Fruit fly (Drosophila melanogaster) whole organism, embryonic: ENCODE results near the gene tbrd-1.
A peak's percentile ranks its signal among the peaks of the same experiment; 100 is the strongest.

Experiments used
- Antp ChIP-seq: fragments of 200-800 bp; sonication (Bioruptor generic); optimal IDR thresholded peaks from 3 replicates; lab custom pipeline; 2016; ENCODE audit warnings: missing biosample characterization, missing genetic modification characterization
- Bgb ChIP-seq: fragments of 200-800 bp; sonication (Bioruptor generic); IDR thresholded peaks from 2 replicates; pipeline ENCODE4 v1.3.6; 2022; ENCODE audit warnings: missing biosample characterization, missing genetic modification characterization; ENCODE audit not compliant: partially characterized antibody
- CG10366 ChIP-seq: fragments of 200-800 bp; sonication (Bioruptor generic); IDR thresholded peaks from 2 replicates; pipeline ENCODE4 v1.3.6; 2022; ENCODE audit warnings: missing biosample characterization, missing genetic modification characterization
- CG10654 ChIP-seq: fragments of 200-800 bp; sonication (Bioruptor generic); optimal IDR thresholded peaks from 2 replicates; lab custom pipeline; 2016; ENCODE audit warnings: missing biosample characterization, missing genetic modification characterization
- CG12071 ChIP-seq: fragments of 200-800 bp; sonication (Bioruptor generic); optimal IDR thresholded peaks from 3 replicates; lab custom pipeline; 2018; ENCODE audit warnings: missing biosample characterization, mild to moderate bottlenecking, missing genetic modification characterization
- CG12219 ChIP-seq: fragments of 200-800 bp; sonication (Bioruptor generic); optimal IDR thresholded peaks from 3 replicates; lab custom pipeline; 2018; ENCODE audit warnings: missing biosample characterization, mild to moderate bottlenecking, missing genetic modification characterization
- CG13123 ChIP-seq: fragments of 200-800 bp; sonication (Bioruptor generic); optimal IDR thresholded peaks from 2 replicates; lab custom pipeline; 2016; ENCODE audit warnings: missing biosample characterization, missing genetic modification characterization
- CG13775 ChIP-seq: fragments of 200-800 bp; sonication (Bioruptor generic); optimal IDR thresholded peaks from 3 replicates; lab custom pipeline; 2017; ENCODE audit warnings: missing biosample characterization, mild to moderate bottlenecking, missing genetic modification characterization
- CG14860 ChIP-seq: fragments of 200-800 bp; sonication (Bioruptor generic); IDR thresholded peaks from 3 replicates; pipeline ENCODE4 v1.3.6; 2022; ENCODE audit warnings: missing biosample characterization, missing genetic modification characterization; ENCODE audit not compliant: partially characterized antibody
- CG16813 ChIP-seq: fragments of 200-800 bp; sonication (Bioruptor generic); IDR thresholded peaks from 3 replicates; pipeline ENCODE4 v1.3.6; 2022; ENCODE audit warnings: missing biosample characterization, missing genetic modification characterization; ENCODE audit not compliant: partially characterized antibody
- CG17912 ChIP-seq: fragments of 200-800 bp; sonication (Bioruptor generic); optimal IDR thresholded peaks from 2 replicates; lab custom pipeline; 2018; ENCODE audit warnings: missing biosample characterization, mild to moderate bottlenecking, missing genetic modification characterization
- CG32532 ChIP-seq: fragments of 200-800 bp; sonication (Bioruptor generic); IDR thresholded peaks from 2 replicates; pipeline ENCODE4 v1.3.6; 2022; ENCODE audit warnings: missing biosample characterization, missing genetic modification characterization
- CG32767 ChIP-seq: fragments of 200-800 bp; sonication (Bioruptor generic); IDR thresholded peaks from 2 replicates; pipeline ENCODE4 v1.3.6; 2022; ENCODE audit warnings: missing biosample characterization, missing genetic modification characterization
- CG4617 ChIP-seq: fragments of 200-800 bp; sonication (Bioruptor generic); optimal IDR thresholded peaks from 3 replicates; lab custom pipeline; 2016; ENCODE audit warnings: missing biosample characterization, missing genetic modification characterization, borderline replicate concordance
- CG6254 ChIP-seq: fragments of 200-800 bp; sonication (Bioruptor generic); optimal IDR thresholded peaks from 3 replicates; lab custom pipeline; 2017; ENCODE audit warnings: mild to moderate bottlenecking, missing biosample characterization, missing genetic modification reagents, missing genetic modification characterization
- CG8290 ChIP-seq, 3 experiments: fragments of 200-800 bp; sonication (Bioruptor generic); optimal IDR thresholded peaks; 2 replicates each; lab custom pipeline; 2016 to 2019; ENCODE audit warnings: missing biosample characterization in 3 of 3, missing genetic modification characterization in 3 of 3, mild to moderate bottlenecking in 2 of 3, moderate library complexity in 1 of 3
- CG8478 ChIP-seq: fragments of >200 bp; optimal IDR thresholded peaks from 2 replicates; lab custom pipeline; 2018
- CG8765 ChIP-seq: fragments of 200-800 bp; sonication (Bioruptor generic); IDR thresholded peaks from 2 replicates; pipeline ENCODE4 v1.3.6; 2022; ENCODE audit warnings: missing biosample characterization, missing genetic modification characterization
- CG9932 ChIP-seq: fragments of 200-800 bp; sonication (Bioruptor generic); IDR thresholded peaks from 2 replicates; pipeline ENCODE4 v1.3.6; 2022; ENCODE audit warnings: missing biosample characterization, missing genetic modification characterization
- CTCF ChIP-seq: fragments of 200-800 bp; sonication (Bioruptor generic); optimal IDR thresholded peaks from 2 replicates; lab custom pipeline; 2017; ENCODE audit warnings: missing biosample characterization, mild to moderate bottlenecking, missing genetic modification characterization, moderate library complexity
- Deaf1 ChIP-seq: fragments of 200-800 bp; optimal IDR thresholded peaks from 3 replicates; lab custom pipeline; 2019; ENCODE audit warnings: missing biosample characterization, mild to moderate bottlenecking, missing genetic modification characterization, moderate library complexity
- Hr51 ChIP-seq, 2 experiments: fragments of 200-800 bp; sonication (Bioruptor generic); optimal IDR thresholded peaks; 2 replicates in 1 of 2; 3 replicates in 1 of 2; lab custom pipeline; 2016 to 2018; ENCODE audit warnings: missing biosample characterization in 2 of 2, missing genetic modification characterization in 2 of 2, mild to moderate bottlenecking in 1 of 2, moderate library complexity in 1 of 2
- Kr ChIP-seq: fragments of 200-800 bp; sonication (Bioruptor generic); optimal IDR thresholded peaks from 2 replicates; lab custom pipeline; 2017; ENCODE audit warnings: missing biosample characterization, mild to moderate bottlenecking, missing genetic modification characterization
- Med ChIP-seq: fragments of 200-800 bp; sonication (Bioruptor generic); peaks from one replicate; lab custom pipeline; 2016; ENCODE audit warnings: missing biosample characterization, missing genetic modification characterization, mild to moderate bottlenecking, inconsistent platforms, moderate library complexity
- NC2α ChIP-seq: fragments of 200-800 bp; sonication (Bioruptor generic); optimal IDR thresholded peaks from 2 replicates; lab custom pipeline; 2016; ENCODE audit warnings: missing biosample characterization, missing genetic modification characterization
- Sox100B ChIP-seq: fragments of 200-800 bp; sonication (Bioruptor generic); optimal IDR thresholded peaks from 3 replicates; lab custom pipeline; 2018; ENCODE audit warnings: missing biosample characterization, mild to moderate bottlenecking, missing genetic modification characterization
- Trl ChIP-seq, 3 experiments: fragments of >200 bp in 2 of 3; fragments of 200-800 bp in 1 of 3; sonication (Bioruptor generic) in 1 of 3; optimal IDR thresholded peaks; 2 replicates in 1 of 3; 3 replicates in 2 of 3; lab custom pipeline; 2016 to 2017; ENCODE audit warnings: missing biosample characterization in 1 of 3, missing genetic modification characterization in 1 of 3
- abd-A ChIP-seq: fragments of 200-800 bp; sonication (Bioruptor generic); optimal IDR thresholded peaks from 3 replicates; lab custom pipeline; 2019; ENCODE audit warnings: missing biosample characterization, mild to moderate bottlenecking, missing genetic modification characterization, moderate library complexity
- amos ChIP-seq: fragments of 200-800 bp; sonication (Bioruptor generic); IDR thresholded peaks from 2 replicates; pipeline ENCODE4 v1.3.6; 2022; ENCODE audit warnings: missing biosample characterization, missing genetic modification characterization; ENCODE audit not compliant: partially characterized antibody
- ato ChIP-seq: fragments of 200-800 bp; sonication (Bioruptor generic); IDR thresholded peaks from 2 replicates; pipeline ENCODE4 v1.3.6; 2022; ENCODE audit warnings: missing biosample characterization, missing genetic modification characterization; ENCODE audit not compliant: partially characterized antibody
- cg ChIP-seq: fragments of 200-800 bp; sonication (Bioruptor generic); optimal IDR thresholded peaks from 3 replicates; lab custom pipeline; 2019; ENCODE audit warnings: missing biosample characterization, mild to moderate bottlenecking, missing genetic modification characterization, moderate library complexity
- chinmo ChIP-seq: fragments of 200-800 bp; sonication (Bioruptor generic); IDR thresholded peaks from 4 replicates; pipeline ENCODE4 v1.3.6; 2022; ENCODE audit warnings: missing biosample characterization, missing genetic modification characterization; ENCODE audit not compliant: partially characterized antibody
- chm ChIP-seq: fragments of 200-800 bp; sonication (Bioruptor generic); IDR thresholded peaks from 2 replicates; pipeline ENCODE4 v1.3.6; 2022; ENCODE audit warnings: missing biosample characterization, missing genetic modification characterization
- emc ChIP-seq: fragments of 200-800 bp; sonication (Bioruptor generic); optimal IDR thresholded peaks from 2 replicates; lab custom pipeline; 2016; ENCODE audit warnings: missing biosample characterization, missing genetic modification characterization
- ewg ChIP-seq: fragments of 200-800 bp; sonication (Bioruptor generic); optimal IDR thresholded peaks from 3 replicates; lab custom pipeline; 2017; ENCODE audit warnings: mild to moderate bottlenecking, missing biosample characterization, missing genetic modification reagents, missing genetic modification characterization
- grn ChIP-seq: fragments of 200-800 bp; sonication (Bioruptor generic); optimal IDR thresholded peaks from 3 replicates; lab custom pipeline; 2017; ENCODE audit warnings: missing biosample characterization, missing genetic modification characterization
- kni ChIP-seq: fragments of 200-800 bp; sonication (Bioruptor generic); optimal IDR thresholded peaks from 3 replicates; lab custom pipeline; 2017; ENCODE audit warnings: mild to moderate bottlenecking, missing biosample characterization, missing genetic modification reagents, missing genetic modification characterization
- knrl ChIP-seq: fragments of 200-800 bp; sonication (Bioruptor generic); IDR thresholded peaks from 3 replicates; pipeline ENCODE4 v1.3.6; 2022; ENCODE audit warnings: missing biosample characterization, missing genetic modification characterization; ENCODE audit not compliant: partially characterized antibody
- lola ChIP-seq, 3 experiments: fragments of >200 bp in 2 of 3; fragments of 200-800 bp in 1 of 3; sonication (Bioruptor generic) in 1 of 3; optimal IDR thresholded peaks; 2 replicates each; lab custom pipeline; 2017 to 2019; ENCODE audit warnings: missing biosample characterization in 3 of 3, missing genetic modification characterization in 3 of 3, mild to moderate bottlenecking in 1 of 3, moderate library complexity in 1 of 3
- phol ChIP-seq: fragments of 200-800 bp; sonication (Bioruptor generic); optimal IDR thresholded peaks from 3 replicates; lab custom pipeline; 2018; ENCODE audit warnings: missing biosample characterization, mild to moderate bottlenecking, missing genetic modification characterization, moderate library complexity
- run ChIP-seq: fragments of 200-800 bp; sonication (Bioruptor generic); optimal IDR thresholded peaks from 3 replicates; lab custom pipeline; 2018; ENCODE audit warnings: missing biosample characterization, mild to moderate bottlenecking, missing genetic modification characterization
- seq ChIP-seq: fragments of 200-800 bp; sonication (Bioruptor generic); IDR thresholded peaks from 2 replicates; pipeline ENCODE4 v1.3.6; 2022; ENCODE audit warnings: missing biosample characterization, missing genetic modification characterization
- vfl ChIP-seq: fragments of 200-800 bp; sonication (Bioruptor generic); optimal IDR thresholded peaks from 2 replicates; lab custom pipeline; 2016; ENCODE audit warnings: missing biosample characterization, missing genetic modification characterization
- vnd ChIP-seq: fragments of 200-800 bp; sonication (Bioruptor generic); IDR thresholded peaks from 3 replicates; pipeline ENCODE4 v1.3.6; 2022; ENCODE audit warnings: missing biosample characterization, missing genetic modification characterization; ENCODE audit not compliant: partially characterized antibody
- wdn ChIP-seq: fragments of 200-800 bp; sonication (Bioruptor generic); IDR thresholded peaks from 2 replicates; pipeline ENCODE4 v1.3.6; 2022; ENCODE audit warnings: missing biosample characterization, missing genetic modification characterization
- zfh1 ChIP-seq: fragments of 200-800 bp; sonication (Bioruptor generic); IDR thresholded peaks from 3 replicates; pipeline ENCODE4 v1.3.6; 2022; ENCODE audit warnings: missing biosample characterization, missing genetic modification characterization

tbrd-1 gene

DNA sequence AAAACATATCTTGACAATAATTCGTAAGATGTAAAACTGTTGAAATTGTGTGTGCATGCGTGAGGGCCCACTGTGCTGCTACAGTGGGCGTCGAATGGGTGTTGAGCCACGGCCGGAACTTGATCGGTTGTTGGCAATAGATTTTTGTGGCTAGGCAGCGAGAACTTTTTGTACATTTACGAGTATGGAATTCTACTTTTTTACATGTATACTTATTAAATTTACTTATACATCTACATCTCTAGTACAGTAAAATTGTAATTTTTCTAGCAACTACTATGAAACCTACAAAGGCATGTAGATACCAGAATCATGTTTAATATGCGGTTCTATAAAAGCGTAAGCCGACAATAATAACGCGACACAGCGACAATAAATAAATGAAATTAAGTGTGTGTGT is 43.8 kb downstream of the tbrd-1 start:
- TF ChIP-seq Bgb (GFP tag; lab: Robert Waterston, UW) (peak; percentile 51), amos (GFP tag; lab: Robert Waterston, UW) (peak; percentile 47; the same call in 1 of the 2 replicates), CTCF (peak; percentile 38), CG14860 (GFP tag; lab: Robert Waterston, UW) (peak; percentile 53; the same call in 1 of the 3 replicates), knrl (GFP tag; lab: Robert Waterston, UW) (peak; percentile 43; the same call in 1 of the 3 replicates), Med (GFP tag; lab: Kevin White, UChicago) (peak; percentile 56), wdn (GFP tag; lab: Robert Waterston, UW) (no peak), vnd (GFP tag; lab: Robert Waterston, UW) (peak; percentile 55; the same call in 2 of the 3 replicates), CG4617 (GFP tag; lab: Kevin White, UChicago) (no peak)
- TF ChIP-seq, all 482 proteins: peak for 7

DNA sequence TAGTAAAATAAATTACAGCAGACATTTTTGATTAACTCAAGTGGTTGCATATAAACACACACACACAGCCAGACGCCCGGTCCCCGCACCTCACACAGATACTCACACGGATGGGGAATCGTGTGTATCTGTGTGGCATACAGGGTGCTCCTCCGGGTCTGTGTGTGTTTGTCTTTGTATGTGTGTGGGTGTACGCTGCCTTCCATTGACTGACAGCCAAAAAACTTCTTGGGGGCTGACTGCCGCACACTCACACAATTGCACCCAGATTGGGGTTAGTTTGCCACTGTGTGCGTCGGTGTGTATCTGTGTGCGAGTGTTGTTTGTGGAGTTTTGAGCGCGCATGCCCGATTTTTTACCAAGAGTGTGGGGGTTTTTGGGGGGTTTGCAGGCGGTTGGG is 47.3 kb downstream of the tbrd-1 start:
- TF ChIP-seq abd-A (tag; lab: Kevin White, UChicago) (peak; percentile 92), cg (peak; percentile 94), CG6254 (GFP tag; lab: Kevin White, UChicago) (peak; percentile 29), CG12071 (peak; percentile 64), CG10654 (no peak), chm (GFP tag; lab: Robert Waterston, UW) (peak; percentile 42; the same call in 1 of the 2 replicates), CG13123 (GFP tag; lab: Kevin White, UChicago) (no peak), emc (GFP tag; lab: Kevin White, UChicago) (no peak), ewg (peak; percentile 87), Med (GFP tag; lab: Kevin White, UChicago) (peak; percentile 49), vfl (GFP tag; lab: Kevin White, UChicago) (no peak), Bgb (GFP tag; lab: Robert Waterston, UW) (0 out of 2 replicates have a peak, but pooled peaks have one; percentile 27), ato (GFP tag; lab: Robert Waterston, UW) (no peak), phol (peak; percentile 14), CG32767 (GFP tag; lab: Robert Waterston, UW) (peak; percentile 42; the same call in 1 of the 2 replicates), Kr (no peak), vnd (GFP tag; lab: Robert Waterston, UW) (0 out of 3 replicates have a peak, but pooled peaks have one; percentile 24), chinmo (GFP tag; lab: Robert Waterston, UW) (0 out of 4 replicates have a peak, but pooled peaks have one; percentile 56), Antp (GFP tag; lab: Kevin White, UChicago) (no peak), Deaf1 (tag; lab: Kevin White, UChicago) (peak; percentile 11), CG8765 (GFP tag; lab: Robert Waterston, UW) (0 out of 2 replicates have a peak, but pooled peaks have one; percentile 32), Sox100B (GFP tag; lab: Kevin White, UChicago) (no peak), NC2α (GFP tag; lab: Kevin White, UChicago) (no peak), Hr51 (GFP tag; optimal IDR thresholded peaks at IDR 0.05; lab: Kevin White, UChicago) (peak in 1 of 2 experiments; percentile 1), kni (GFP tag; lab: Kevin White, UChicago) (no peak), CG9932 (GFP tag; lab: Robert Waterston, UW) (0 out of 2 replicates have a peak, but pooled peaks have one; percentile 7), zfh1 (GFP tag; lab: Robert Waterston, UW) (0 out of 3 replicates have a peak, but pooled peaks have one; percentile 5), CG8290 (GFP tag; optimal IDR thresholded peaks at IDR 0.05; lab: Kevin White, UChicago) (no peak), CG8290 (tag; optimal IDR thresholded peaks at IDR 0.05; lab: Kevin White, UChicago) (no peak), CG12219 (GFP tag; lab: Kevin White, UChicago) (no peak), seq (GFP tag; lab: Robert Waterston, UW) (peak; percentile 78), grn (GFP tag; lab: Kevin White, UChicago) (no peak), CG32532 (peak; percentile 12; the same call in 1 of the 2 replicates), CG8478 (lab: Kevin White, UChicago) (peak; percentile 92), CG16813 (GFP tag; lab: Robert Waterston, UW) (0 out of 3 replicates have a peak, but pooled peaks have one; percentile 18), CG17912 (no peak), Trl (optimal IDR thresholded peaks at IDR 0.05; lab: Kevin White, UChicago) (no peak), Trl (GFP tag; optimal IDR thresholded peaks at IDR 0.05; lab: Kevin White, UChicago) (no peak), CG13775 (GFP tag; lab: Kevin White, UChicago) (no peak), lola (GFP tag; optimal IDR thresholded peaks at IDR 0.05; lab: Kevin White, UChicago) (peak in 1 of 3 experiments; percentile 40), run (no peak), CG10366 (GFP tag; lab: Robert Waterston, UW) (peak; percentile 70)
